Worm (Caenorhabditis elegans): ENCODE data around the gene mrpl-22.
A peak's percentile ranks its signal among the peaks of the same experiment; 100 is the strongest.

The mrpl-22 gene

DNA sequence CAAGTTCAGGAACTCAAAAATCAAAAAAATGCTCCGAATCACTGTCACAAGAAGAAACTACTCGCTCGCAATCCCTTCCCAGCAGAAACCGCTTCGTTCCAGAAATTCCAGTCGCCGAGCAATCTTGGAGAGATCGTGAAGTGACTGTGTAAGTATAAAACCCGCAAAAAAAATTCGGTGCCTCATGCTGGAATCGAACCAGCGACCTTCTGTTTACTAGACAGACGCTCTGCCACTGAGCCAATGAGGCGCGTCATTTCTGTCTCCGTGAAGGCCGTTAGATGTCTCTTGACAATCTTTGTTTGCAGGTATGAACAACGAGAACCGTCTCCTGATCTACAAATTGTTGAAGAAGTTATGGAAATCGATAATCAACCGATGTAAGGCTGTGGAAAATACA is 9.3 kb downstream of the mrpl-22 start (continued):
- no peak for TF ChIP-seq nhr-237 (tag; optimal IDR thresholded peaks at IDR 0.05)
- no peak for TF ChIP-seq nhr-11 (tag; optimal IDR thresholded peaks at IDR 0.05)
- no peak for TF ChIP-seq mef-2 (tag; optimal IDR thresholded peaks at IDR 0.05)
- TF ChIP-seq egl-13 (tag; optimal IDR thresholded peaks at IDR 0.05), result no peak
- peak; percentile 21 for TF ChIP-seq xbp-1 (tag; optimal IDR thresholded peaks at IDR 0.05)
- no peak for TF ChIP-seq sptf-1 (tag; optimal IDR thresholded peaks at IDR 0.05)
- TF ChIP-seq nhr-71 (tag; optimal IDR thresholded peaks at IDR 0.05), result peak; percentile 48
- TF ChIP-seq unc-62 (GFP tag; optimal IDR thresholded peaks at IDR 0.05), result no peak
- TF ChIP-seq zag-1 (tag; optimal IDR thresholded peaks at IDR 0.05), result no peak
- TF ChIP-seq elt-3 (tag; optimal IDR thresholded peaks at IDR 0.05), result no peak
- TF ChIP-seq ceh-88 (GFP tag; IDR thresholded peaks at IDR 0.05), result no peak
- TF ChIP-seq fkh-10 (GFP tag; optimal IDR thresholded peaks at IDR 0.05), result no peak
- TF ChIP-seq lin-15B (tag; optimal IDR thresholded peaks at IDR 0.05), result no peak
- no peak for TF ChIP-seq ceh-82 (tag; optimal IDR thresholded peaks at IDR 0.05)
- TF ChIP-seq nhr-20 (tag; optimal IDR thresholded peaks at IDR 0.05), result peak; percentile 2
- TF ChIP-seq nhr-12 (tag; optimal IDR thresholded peaks at IDR 0.05), result no peak
- no peak for TF ChIP-seq pax-3 (tag; optimal IDR thresholded peaks at IDR 0.05)
- no peak for TF ChIP-seq nhr-77 (tag; optimal IDR thresholded peaks at IDR 0.05)
- no peak for TF ChIP-seq unc-86 (tag; optimal IDR thresholded peaks at IDR 0.05)
- no peak for TF ChIP-seq tlp-1 (tag; optimal IDR thresholded peaks at IDR 0.05)
- TF ChIP-seq unc-30 (tag; optimal IDR thresholded peaks at IDR 0.05), result no peak
- TF ChIP-seq lin-14 (GFP tag; optimal IDR thresholded peaks at IDR 0.05), result no peak
- TF ChIP-seq irx-1 (tag; optimal IDR thresholded peaks at IDR 0.05), result peak; percentile 35
- peak; percentile 23 for TF ChIP-seq unc-130 (tag; optimal IDR thresholded peaks at IDR 0.05)
- TF ChIP-seq vab-15 (tag; optimal IDR thresholded peaks at IDR 0.05), result no peak
- TF ChIP-seq lsy-2 (tag; optimal IDR thresholded peaks at IDR 0.05), result peak; percentile 29 to 66
- no peak for TF ChIP-seq ztf-4 (tag; optimal IDR thresholded peaks at IDR 0.05)
- peak; percentile 65 for TF ChIP-seq snu-23 (GFP tag; optimal IDR thresholded peaks at IDR 0.05)
- no peak for TF ChIP-seq snpc-4 (tag; optimal IDR thresholded peaks at IDR 0.05)
- no peak for TF ChIP-seq skn-1 (tag; optimal IDR thresholded peaks at IDR 0.05)
- no peak for TF ChIP-seq ceh-90 (tag; optimal IDR thresholded peaks at IDR 0.05)
- TF ChIP-seq nhr-85 (tag), result peak; percentile 79

ce11 chrIII:10628360-10628759 is 13.1 kb downstream of the mrpl-22 start:
- TF ChIP-seq ceh-82 (tag; optimal IDR thresholded peaks at IDR 0.05), result peak in 1 of 3 experiments; percentile 18
- peak; percentile 75 for TF ChIP-seq nhr-71 (tag; optimal IDR thresholded peaks at IDR 0.05)
- TF ChIP-seq ceh-88 (GFP tag; IDR thresholded peaks at IDR 0.05), result no peak
- TF ChIP-seq lin-14 (GFP tag; optimal IDR thresholded peaks at IDR 0.05), result peak; percentile 75
- peak in 1 of 2 experiments; percentile 58 for TF ChIP-seq mdl-1 (tag; optimal IDR thresholded peaks at IDR 0.05)
- no peak for TF ChIP-seq alr-1 (tag; optimal IDR thresholded peaks at IDR 0.05; ENCODE audit: borderline replicate concordance)
- TF ChIP-seq elt-2 (tag; optimal IDR thresholded peaks at IDR 0.05), result no peak
- TF ChIP-seq ztf-11 (tag; optimal IDR thresholded peaks at IDR 0.05), result no peak
- peak; percentile 64 for TF ChIP-seq nhr-47 (tag; optimal IDR thresholded peaks at IDR 0.05)
- TF ChIP-seq lin-39 (tag; optimal IDR thresholded peaks at IDR 0.05), result no peak
- TF ChIP-seq hlh-4 (tag; optimal IDR thresholded peaks at IDR 0.05), result no peak
- peak; percentile 0 for TF ChIP-seq jun-1 (tag; optimal IDR thresholded peaks at IDR 0.05)
- TF ChIP-seq efl-1 (optimal IDR thresholded peaks at IDR 0.05), result peak; percentile 64 to 75
- TF ChIP-seq efl-1 (GFP tag; optimal IDR thresholded peaks at IDR 0.05 in 1 of 2), result peak in 1 of 2 experiments; percentile 30
- peak; percentile 74 for TF ChIP-seq rnt-1 (tag; optimal IDR thresholded peaks at IDR 0.05)
- no peak for TF ChIP-seq Y116A8C.19 (tag; optimal IDR thresholded peaks at IDR 0.05; ENCODE audit: borderline replicate concordance)
- TF ChIP-seq ama-1 (optimal IDR thresholded peaks at IDR 0.05), result no peak
- no peak for TF ChIP-seq egl-13 (tag; optimal IDR thresholded peaks at IDR 0.05)
- no peak for TF ChIP-seq unc-86 (tag; optimal IDR thresholded peaks at IDR 0.05)
- no peak for TF ChIP-seq tlp-1 (tag; optimal IDR thresholded peaks at IDR 0.05)
- TF ChIP-seq pqm-1 (tag; optimal IDR thresholded peaks at IDR 0.05), result no peak
- peak; percentile 45 to 59 for TF ChIP-seq lsy-2 (tag; optimal IDR thresholded peaks at IDR 0.05)
- no peak for TF ChIP-seq isw-1 (GFP tag; IDR thresholded peaks at IDR 0.05)
- TF ChIP-seq unc-62 (GFP tag; optimal IDR thresholded peaks at IDR 0.05), result no peak
- no peak for TF ChIP-seq zag-1 (tag; optimal IDR thresholded peaks at IDR 0.05)
- TF ChIP-seq nhr-12 (tag; optimal IDR thresholded peaks at IDR 0.05), result no peak
- no peak for TF ChIP-seq pax-3 (tag; optimal IDR thresholded peaks at IDR 0.05)
- no peak for TF ChIP-seq hlh-17 (GFP tag; optimal IDR thresholded peaks at IDR 0.05; ENCODE audit: borderline replicate concordance)
- no peak for TF ChIP-seq ceh-8 (GFP tag; optimal IDR thresholded peaks at IDR 0.05)
- no peak for TF ChIP-seq C04F5.9 (tag; optimal IDR thresholded peaks at IDR 0.05)
- TF ChIP-seq C34B4.2 (tag; optimal IDR thresholded peaks at IDR 0.05), result no peak
- TF ChIP-seq fkh-4 (tag; optimal IDR thresholded peaks at IDR 0.05; ENCODE audit: borderline replicate concordance), result no peak

All from whole organism, L1 larva.